Worm (Caenorhabditis elegans): Measurements from ENCODE around the gene rab-30.

rab-30 gene

ce11 chrIII:10537003-10537402 is 23.4 kb upstream of the rab-30 start:
- TF ChIP-seq zfh-2 (GFP tag; conservative IDR thresholded peaks at IDR 0.05), result no peak
- TF ChIP-seq cebp-2 (GFP tag; IDR thresholded peaks at IDR 0.05), result 0 out of 2 replicates have a peak, but pooled peaks have one; percentile 61
- 0 out of 2 replicates have a peak, but pooled peaks have one; percentile 20 for TF ChIP-seq nfya-2 (GFP tag; IDR thresholded peaks at IDR 0.05)
- TF ChIP-seq repo-1 (tag; optimal IDR thresholded peaks at IDR 0.05), result peak; percentile 28
- TF ChIP-seq ama-1 (optimal IDR thresholded peaks at IDR 0.05), result peak; percentile 78
- no peak for TF ChIP-seq ama-1 (GFP tag; optimal IDR thresholded peaks at IDR 0.05)

ce11 chrIII:10537558-10537957 is 22.8 kb upstream of the rab-30 start:
- 0 out of 2 replicates have a peak, but pooled peaks have one; percentile 51 for TF ChIP-seq Y53G8AR.9 (GFP tag; conservative IDR thresholded peaks at IDR 0.05)
- TF ChIP-seq dox-1 (GFP tag; IDR thresholded peaks at IDR 0.05), result peak; percentile 17; the same call in 1 of the 2 replicates
- no peak for TF ChIP-seq snpc-1.3 (tag; optimal IDR thresholded peaks at IDR 0.05; ENCODE audit: insufficient read depth)
- peak; percentile 55 for TF ChIP-seq repo-1 (tag; optimal IDR thresholded peaks at IDR 0.05)
- TF ChIP-seq hmg-1.2 (GFP tag; IDR thresholded peaks at IDR 0.05), result peak; percentile 5; the same call in 1 of the 2 replicates
- TF ChIP-seq ztf-26 (tag; optimal IDR thresholded peaks at IDR 0.05), result peak; percentile 62
- TF ChIP-seq nhr-90 (tag; optimal IDR thresholded peaks at IDR 0.05), result peak; percentile 26
- TF ChIP-seq tbp1 (GFP tag; optimal IDR thresholded peaks at IDR 0.05), result no peak
- TF ChIP-seq tlf-1 (GFP tag; optimal IDR thresholded peaks at IDR 0.05), result peak; percentile 9
- TF ChIP-seq T26A5.8 (tag; optimal IDR thresholded peaks at IDR 0.05), result no peak
- no peak for TF ChIP-seq bed-2 (GFP tag; IDR thresholded peaks at IDR 0.05)
- TF ChIP-seq mcd-1 (GFP tag; IDR thresholded peaks at IDR 0.05), result peak; percentile 36; the same call in 1 of the 2 replicates
- TF ChIP-seq nhr-179 (tag; optimal IDR thresholded peaks at IDR 0.05), result no peak
- TF ChIP-seq rec-8 (tag; optimal IDR thresholded peaks at IDR 0.05), result no peak
- TF ChIP-seq tbx-9 (tag; optimal IDR thresholded peaks at IDR 0.05; ENCODE audit: borderline replicate concordance), result no peak
- TF ChIP-seq F39B2.1 (GFP tag; IDR thresholded peaks at IDR 0.05), result no peak
- TF ChIP-seq cebp-1 (GFP tag; IDR thresholded peaks at IDR 0.05), result no peak
- TF ChIP-seq cebp-1 (tag; optimal IDR thresholded peaks at IDR 0.05), result peak; percentile 37
- TF ChIP-seq pbrm-1 (GFP tag; IDR thresholded peaks at IDR 0.05), result 0 out of 2 replicates have a peak, but pooled peaks have one; percentile 14
- TF ChIP-seq zim-3 (tag; optimal IDR thresholded peaks at IDR 0.05), result no peak
- TF ChIP-seq let-526 (GFP tag; IDR thresholded peaks at IDR 0.05), result 0 out of 2 replicates have a peak, but pooled peaks have one; percentile 33
- 0 out of 2 replicates have a peak, but pooled peaks have one; percentile 19 for TF ChIP-seq B0336.3 (GFP tag; IDR thresholded peaks at IDR 0.05)
- no peak for TF ChIP-seq ztf-28 (GFP tag; IDR thresholded peaks at IDR 0.05)
- TF ChIP-seq lin-26 (GFP tag; IDR thresholded peaks at IDR 0.05), result 0 out of 2 replicates have a peak, but pooled peaks have one; percentile 21
- TF ChIP-seq nhr-80 (tag; optimal IDR thresholded peaks at IDR 0.05), result peak; percentile 10
- TF ChIP-seq rpc-1 (optimal IDR thresholded peaks at IDR 0.05), result no peak
- no peak for TF ChIP-seq rpc-1 (tag; optimal IDR thresholded peaks at IDR 0.05)
- peak; percentile 2 for TF ChIP-seq atf-7 (tag; optimal IDR thresholded peaks at IDR 0.05)
- TF ChIP-seq egl-44 (GFP tag; IDR thresholded peaks at IDR 0.05), result no peak
- TF ChIP-seq F52B5.7 (tag; optimal IDR thresholded peaks at IDR 0.05), result no peak
- TF ChIP-seq nhr-120 (GFP tag; IDR thresholded peaks at IDR 0.05), result 0 out of 2 replicates have a peak, but pooled peaks have one; percentile 55
- no peak for TF ChIP-seq hsf-1 (GFP tag; IDR thresholded peaks at IDR 0.05)
- no peak for TF ChIP-seq fkh-3 (tag; optimal IDR thresholded peaks at IDR 0.05)
- no peak for TF ChIP-seq F33H1.4 (GFP tag; IDR thresholded peaks at IDR 0.05)
- no peak for TF ChIP-seq ztf-18 (tag; optimal IDR thresholded peaks at IDR 0.05)
- TF ChIP-seq Y56A3A.18 (GFP tag; IDR thresholded peaks at IDR 0.05), result 0 out of 2 replicates have a peak, but pooled peaks have one; percentile 58
- no peak for TF ChIP-seq snpc-4 (GFP tag; optimal IDR thresholded peaks at IDR 0.05)
- peak in 3 of 4 experiments; percentile 26 to 65 (median 47) for TF ChIP-seq snpc-4 (tag; optimal IDR thresholded peaks at IDR 0.05)

All from whole organism, young adult.